Fruit fly (Drosophila melanogaster): ENCODE data around the gene CG10853.

CG10853 gene

DNA sequence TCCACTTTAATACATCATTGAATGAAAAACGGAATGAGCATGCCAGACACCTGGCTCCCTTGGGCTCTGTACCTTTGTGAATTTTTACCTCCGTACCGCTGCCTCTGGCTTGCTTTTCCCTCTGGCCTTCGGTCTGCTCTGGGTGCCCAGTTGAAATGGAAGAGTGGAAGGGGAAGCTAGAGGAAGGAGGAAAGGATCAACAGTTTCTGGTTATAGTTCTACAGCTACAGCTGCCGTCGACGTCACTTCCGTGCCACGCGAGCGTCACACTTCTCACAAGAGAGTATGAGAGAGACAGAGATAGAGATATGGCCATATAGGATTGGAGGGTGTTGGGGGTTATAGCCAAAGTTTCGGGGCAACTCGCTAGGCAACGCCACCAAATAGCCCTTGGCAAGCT, 32.3 kb downstream of the CG10853 start (continued):
- TF ChIP-seq kni (GFP tag; optimal IDR thresholded peaks at IDR 0.05): peak; percentile 30
- no peak for TF ChIP-seq CG2875 (GFP tag; optimal IDR thresholded peaks at IDR 0.05)
- peak; percentile 72 for TF ChIP-seq Ets65A (GFP tag)
- TF ChIP-seq BEAF-32 (GFP tag; optimal IDR thresholded peaks at IDR 0.05): no peak
- no peak for TF ChIP-seq ab (GFP tag; optimal IDR thresholded peaks at IDR 0.05)
- peak; percentile 23 for TF ChIP-seq CG1832 (GFP tag; optimal IDR thresholded peaks at IDR 0.05)
- TF ChIP-seq CG6791 (GFP tag; IDR thresholded peaks at IDR 0.05; ENCODE audit: partially characterized antibody): peak; percentile 33; the same call in 1 of the 3 replicates
- TF ChIP-seq crol (GFP tag; IDR thresholded peaks at IDR 0.05): peak; percentile 25; the same call in 1 of the 2 replicates
- peak; percentile 84 for TF ChIP-seq scrt (GFP tag; optimal IDR thresholded peaks at IDR 0.05)
- no peak for TF ChIP-seq Atf3 (GFP tag; optimal IDR thresholded peaks at IDR 0.05)
- no peak for TF ChIP-seq D19A (tag; optimal IDR thresholded peaks at IDR 0.05)

DNA sequence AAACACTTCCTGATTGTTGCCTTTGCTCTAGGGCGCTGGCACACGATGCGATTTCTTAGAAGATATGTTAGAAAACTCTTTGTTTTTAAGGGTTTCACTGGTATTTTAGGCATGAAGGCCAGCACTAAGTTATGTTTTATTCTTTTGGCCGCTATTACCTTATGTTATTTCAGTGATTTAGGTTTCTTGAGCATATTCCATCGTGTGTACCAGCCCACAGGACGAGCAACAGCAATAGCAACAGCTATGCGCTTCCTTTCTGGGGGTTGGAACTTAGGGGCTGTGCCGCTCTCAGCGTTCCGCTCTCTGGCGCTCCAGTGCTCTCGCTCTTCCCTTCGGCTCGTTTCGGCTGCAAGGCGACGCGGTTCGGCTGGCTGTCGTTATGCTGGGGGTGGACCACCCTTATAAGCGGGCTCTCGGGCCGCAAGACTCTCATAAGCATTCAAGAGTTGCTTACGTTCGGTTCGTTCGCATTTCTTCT, 35.8 kb downstream of the CG10853 start, which contains the start of gene scrt:
Gene scrt (plus strand): TSS at position 431 of the 481 bp plus-strand sequence.
- TF ChIP-seq CG6791 (GFP tag; IDR thresholded peaks at IDR 0.05; ENCODE audit: partially characterized antibody): 0 out of 3 replicates have a peak, but pooled peaks have one; percentile 49
- no peak for TF ChIP-seq CG10431 (GFP tag; optimal IDR thresholded peaks at IDR 0.05)
- TF ChIP-seq CG8924 (tag; optimal IDR thresholded peaks at IDR 0.05): peak; percentile 76
- TF ChIP-seq CG17802 (tag; optimal IDR thresholded peaks at IDR 0.05): peak; percentile 7
- TF ChIP-seq org-1 (GFP tag; optimal IDR thresholded peaks at IDR 0.05): peak; percentile 18
- TF ChIP-seq CG7987 (GFP tag; optimal IDR thresholded peaks at IDR 0.05): no peak
- TF ChIP-seq Awh (GFP tag; IDR thresholded peaks at IDR 0.05): 0 out of 2 replicates have a peak, but pooled peaks have one; percentile 24
- TF ChIP-seq salm (tag; optimal IDR thresholded peaks at IDR 0.05): no peak
- no peak for TF ChIP-seq pb (GFP tag; optimal IDR thresholded peaks at IDR 0.05)
- TF ChIP-seq CG2712 (tag; optimal IDR thresholded peaks at IDR 0.05): peak; percentile 77
- no peak for TF ChIP-seq CG17912 (GFP tag; optimal IDR thresholded peaks at IDR 0.05)
- TF ChIP-seq Optix (GFP tag; IDR thresholded peaks at IDR 0.05): peak; percentile 49; the same call in 1 of the 3 replicates
- TF ChIP-seq pros (GFP tag; optimal IDR thresholded peaks at IDR 0.05): peak; percentile 24
- TF ChIP-seq CG16779 (GFP tag; IDR thresholded peaks at IDR 0.05): no peak
- TF ChIP-seq CG2129 (GFP tag; IDR thresholded peaks at IDR 0.05; ENCODE audit: partially characterized antibody): no peak
- no peak for TF ChIP-seq CG8359 (GFP tag; optimal IDR thresholded peaks at IDR 0.05; ENCODE audit: borderline replicate concordance)
- TF ChIP-seq usp (GFP tag; optimal IDR thresholded peaks at IDR 0.05): no peak
- TF ChIP-seq Rx (GFP tag; IDR thresholded peaks at IDR 0.05): peak; percentile 51
- TF ChIP-seq CG4707 (GFP tag; optimal IDR thresholded peaks at IDR 0.05): no peak
- TF ChIP-seq pfk (GFP tag; optimal IDR thresholded peaks at IDR 0.05): peak; percentile 96
- peak; percentile 88 for TF ChIP-seq CG13424 (tag; optimal IDR thresholded peaks at IDR 0.05)
- TF ChIP-seq klu (GFP tag; IDR thresholded peaks at IDR 0.05): no peak
- peak; percentile 28 for TF ChIP-seq CHES-1-like (GFP tag; optimal IDR thresholded peaks at IDR 0.05)
- peak; percentile 91 for TF ChIP-seq dmrt11E (tag; optimal IDR thresholded peaks at IDR 0.05)
- TF ChIP-seq Blimp-1 (GFP tag; optimal IDR thresholded peaks at IDR 0.05): no peak
- TF ChIP-seq H15 (GFP tag; IDR thresholded peaks at IDR 0.05): 0 out of 3 replicates have a peak, but pooled peaks have one; percentile 47
- no peak for TF ChIP-seq CG15479 (GFP tag; optimal IDR thresholded peaks at IDR 0.05)
- TF ChIP-seq Gsc (GFP tag; IDR thresholded peaks at IDR 0.05): no peak
- TF ChIP-seq CG4617 (GFP tag; optimal IDR thresholded peaks at IDR 0.05; ENCODE audit: borderline replicate concordance): no peak
- no peak for TF ChIP-seq Atf-2 (GFP tag; optimal IDR thresholded peaks at IDR 0.05)
- no peak for TF ChIP-seq NFAT (GFP tag; IDR thresholded peaks at IDR 0.05)
- peak; percentile 97 for TF ChIP-seq Deaf1 (tag; optimal IDR thresholded peaks at IDR 0.05)
- no peak for TF ChIP-seq B-H1 (GFP tag; IDR thresholded peaks at IDR 0.05)
- no peak for TF ChIP-seq CG6175 (GFP tag; IDR thresholded peaks at IDR 0.05)
- no peak for TF ChIP-seq slbo (GFP tag; IDR thresholded peaks at IDR 0.05)
- no peak; the same call in 2 of the 3 replicates for TF ChIP-seq CG14860 (GFP tag; IDR thresholded peaks at IDR 0.05; ENCODE audit: partially characterized antibody)
- peak; percentile 15; the same call in 1 of the 2 replicates for TF ChIP-seq E2f2 (GFP tag; IDR thresholded peaks at IDR 0.05)
- TF ChIP-seq CG7556 (GFP tag; optimal IDR thresholded peaks at IDR 0.05): peak; percentile 61
- TF ChIP-seq Mad (GFP tag; optimal IDR thresholded peaks at IDR 0.05): no peak
